Worm (Caenorhabditis elegans): ENCODE measurements around the gene F40B5.2.

F40B5.2 gene

ce11 chrX:8378312-8378711, 10.7 kb downstream of the F40B5.2 start, which contains the start of gene tbc-18:
TSS of gene tbc-18 (plus strand) at chrX:8378557.
- TF ChIP-seq ceh-62 (tag; optimal IDR thresholded peaks at IDR 0.05) = no peak
- peak in 1 of 2 experiments; percentile 39 for TF ChIP-seq mdl-1 (tag; optimal IDR thresholded peaks at IDR 0.05)
- no peak for TF ChIP-seq zip-2 (tag; optimal IDR thresholded peaks at IDR 0.05)
- TF ChIP-seq unc-62 (GFP tag; optimal IDR thresholded peaks at IDR 0.05 in 1 of 2) = peak in 1 of 2 experiments; percentile 24
- TF ChIP-seq unc-62 (tag; optimal IDR thresholded peaks at IDR 0.05) = no peak
- TF ChIP-seq lim-7 (GFP tag; IDR thresholded peaks at IDR 0.05) = no peak
- TF ChIP-seq nhr-41 (GFP tag; IDR thresholded peaks at IDR 0.05) = no peak
- TF ChIP-seq ztf-11 (tag; optimal IDR thresholded peaks at IDR 0.05) = no peak
- TF ChIP-seq arid-1 (GFP tag; conservative IDR thresholded peaks at IDR 0.05) = 0 out of 2 replicates have a peak, but pooled peaks have one; percentile 22
- TF ChIP-seq mep-1 (tag; optimal IDR thresholded peaks at IDR 0.05) = peak; percentile 67
- peak; percentile 68 for TF ChIP-seq fkh-10 (GFP tag; optimal IDR thresholded peaks at IDR 0.05)
- TF ChIP-seq ces-1 (GFP tag; optimal IDR thresholded peaks at IDR 0.05) = peak; percentile 0
- TF ChIP-seq hmg-1.1 (GFP tag; IDR thresholded peaks at IDR 0.05) = peak; percentile 57; the same call in 1 of the 2 replicates
- TF ChIP-seq aha-1 (tag) = peak; percentile 79
- TF ChIP-seq dmd-6 (GFP tag; IDR thresholded peaks at IDR 0.05) = peak; percentile 38; the same call in 1 of the 2 replicates
- peak in 1 of 2 experiments; percentile 51 for TF ChIP-seq lsy-2 (tag; optimal IDR thresholded peaks at IDR 0.05)
- TF ChIP-seq ctbp-1 (GFP tag; IDR thresholded peaks at IDR 0.05) = 0 out of 2 replicates have a peak, but pooled peaks have one; percentile 23
- peak; percentile 27 for TF ChIP-seq dve-1 (tag; optimal IDR thresholded peaks at IDR 0.05; ENCODE audit: insufficient read depth)
- TF ChIP-seq hlh-11 (tag; optimal IDR thresholded peaks at IDR 0.05) = peak; percentile 21
- TF ChIP-seq hlh-30 (tag; optimal IDR thresholded peaks at IDR 0.05; ENCODE audit: insufficient read depth) = peak; percentile 61
- peak; percentile 40 for TF ChIP-seq mes-2 (tag; optimal IDR thresholded peaks at IDR 0.05; ENCODE audit: poor library complexity, severe bottlenecking)
- TF ChIP-seq nhr-10 (tag; optimal IDR thresholded peaks at IDR 0.05) = no peak
- peak; percentile 50 for TF ChIP-seq rbr-2 (tag; optimal IDR thresholded peaks at IDR 0.05)
- TF ChIP-seq hif-1 (tag; optimal IDR thresholded peaks at IDR 0.05) = peak in 1 of 2 experiments; percentile 41
- no peak for TF ChIP-seq egl-43 (GFP tag; IDR thresholded peaks at IDR 0.05)

ce11 chrX:8381651-8382050, 14.0 kb downstream of the F40B5.2 start:
- no peak for TF ChIP-seq R02D3.7 (tag; optimal IDR thresholded peaks at IDR 0.05)
- no peak for TF ChIP-seq tag-97 (GFP tag; IDR thresholded peaks at IDR 0.05)
- TF ChIP-seq Y105C5A.15 (GFP tag; IDR thresholded peaks at IDR 0.05) = peak; percentile 81; the same call in 1 of the 2 replicates
- TF ChIP-seq snpc-1.2 (GFP tag; IDR thresholded peaks at IDR 0.05) = peak; percentile 87
- TF ChIP-seq fos-1 (tag; optimal IDR thresholded peaks at IDR 0.05) = no peak
- no peak for TF ChIP-seq ztf-7 (tag; optimal IDR thresholded peaks at IDR 0.05)
- TF ChIP-seq lin-1 (GFP tag; IDR thresholded peaks at IDR 0.05) = peak; percentile 47; the same call in 1 of the 2 replicates
- no peak for TF ChIP-seq nhr-76 (tag; optimal IDR thresholded peaks at IDR 0.05)
- TF ChIP-seq ceh-44 (GFP tag; IDR thresholded peaks at IDR 0.05) = peak; percentile 67; the same call in 1 of the 2 replicates
- no peak for TF ChIP-seq hmg-1.1 (GFP tag; IDR thresholded peaks at IDR 0.05)
- TF ChIP-seq dmd-9 (GFP tag; IDR thresholded peaks at IDR 0.05) = no peak
- peak; percentile 80; the same call in 1 of the 2 replicates for TF ChIP-seq F44E2.7 (GFP tag; IDR thresholded peaks at IDR 0.05)
- peak; percentile 62 for TF ChIP-seq mes-2 (tag; optimal IDR thresholded peaks at IDR 0.05; ENCODE audit: poor library complexity, severe bottlenecking)
- TF ChIP-seq lim-7 (GFP tag; IDR thresholded peaks at IDR 0.05) = peak; percentile 84
- TF ChIP-seq ceh-20 (GFP tag; IDR thresholded peaks at IDR 0.05) = 0 out of 2 replicates have a peak, but pooled peaks have one; percentile 10
- 0 out of 2 replicates have a peak, but pooled peaks have one; percentile 24 for TF ChIP-seq zfp-3 (GFP tag; conservative IDR thresholded peaks at IDR 0.05)
- peak; percentile 48 for TF ChIP-seq dmd-6 (GFP tag; IDR thresholded peaks at IDR 0.05)
- TF ChIP-seq saeg-2 (GFP tag; IDR thresholded peaks at IDR 0.05) = no peak
- no peak for TF ChIP-seq ceh-62 (tag; optimal IDR thresholded peaks at IDR 0.05)
- peak; percentile 77 for TF ChIP-seq vab-7 (GFP tag; IDR thresholded peaks at IDR 0.05)
- TF ChIP-seq dpl-1 (GFP tag; optimal IDR thresholded peaks at IDR 0.05) = no peak
- no peak for TF ChIP-seq lin-29 (GFP tag; IDR thresholded peaks at IDR 0.05)
- TF ChIP-seq nhr-41 (GFP tag; IDR thresholded peaks at IDR 0.05) = peak; percentile 43; the same call in 1 of the 2 replicates
- TF ChIP-seq unc-62 (GFP tag; optimal IDR thresholded peaks at IDR 0.05 in 1 of 2) = no peak
- TF ChIP-seq unc-62 (tag; optimal IDR thresholded peaks at IDR 0.05) = no peak
- no peak for TF ChIP-seq madf-9 (GFP tag; conservative IDR thresholded peaks at IDR 0.05)
- TF ChIP-seq hlh-30 (tag; optimal IDR thresholded peaks at IDR 0.05; ENCODE audit: insufficient read depth) = peak; percentile 30
- TF ChIP-seq hlh-11 (tag; optimal IDR thresholded peaks at IDR 0.05) = peak; percentile 22
- TF ChIP-seq nhr-10 (tag; optimal IDR thresholded peaks at IDR 0.05) = no peak
- no peak for TF ChIP-seq nhr-6 (tag; optimal IDR thresholded peaks at IDR 0.05)
- no peak for TF ChIP-seq ceh-28 (tag; optimal IDR thresholded peaks at IDR 0.05)
- no peak for TF ChIP-seq cey-2 (tag; optimal IDR thresholded peaks at IDR 0.05; ENCODE audit: borderline replicate concordance, insufficient read depth)
- TF ChIP-seq hif-1 (tag; optimal IDR thresholded peaks at IDR 0.05) = no peak
- TF ChIP-seq zag-1 (tag; optimal IDR thresholded peaks at IDR 0.05) = no peak

Measured in whole organism, L4 larva.